Worm (Caenorhabditis elegans) whole organism, midembryonic: ENCODE data around the gene Y39E4B.10.

Source experiments
- cog-1 ChIP-seq: sonication (generic microtip); optimal IDR thresholded peaks from 2 replicates; lab custom pipeline; 2016; ENCODE audit warnings: missing genetic modification characterization, missing compliant biosample characterization
- flt-1 ChIP-seq: fragments of 200-800 bp; sonication (Bioruptor generic); IDR thresholded peaks from 2 replicates; pipeline ENCODE4 v1.3.6; 2022; ENCODE audit warnings: missing genetic modification characterization, missing compliant biosample characterization
- klf-2 ChIP-seq: fragments of 200-800 bp; sonication (Bioruptor generic); conservative IDR thresholded peaks from 2 replicates; pipeline ENCODE4 v1.3.6; 2022; ENCODE audit warnings: missing genetic modification reagents, missing genetic modification characterization, missing compliant biosample characterization
- med-1 ChIP-seq: sonication (generic microtip); optimal IDR thresholded peaks from 2 replicates; lab custom pipeline; 2017; ENCODE audit warnings: missing genetic modification characterization, mild to moderate bottlenecking, missing compliant biosample characterization, antibody characterized with exemption, missing genetic modification reagents; ENCODE audit not compliant: insufficient read depth

ce11 chrIII:13187773-13188172 is 35.1 kb upstream of the Y39E4B.10 start:
- TF ChIP-seq cog-1 (tag; lab: Kevin White, UChicago) (peak; percentile 33), klf-2 (GFP tag; lab: Robert Waterston, UW) (no peak), flt-1 (no peak), med-1 (no peak)
